In the genomic region with DNA sequence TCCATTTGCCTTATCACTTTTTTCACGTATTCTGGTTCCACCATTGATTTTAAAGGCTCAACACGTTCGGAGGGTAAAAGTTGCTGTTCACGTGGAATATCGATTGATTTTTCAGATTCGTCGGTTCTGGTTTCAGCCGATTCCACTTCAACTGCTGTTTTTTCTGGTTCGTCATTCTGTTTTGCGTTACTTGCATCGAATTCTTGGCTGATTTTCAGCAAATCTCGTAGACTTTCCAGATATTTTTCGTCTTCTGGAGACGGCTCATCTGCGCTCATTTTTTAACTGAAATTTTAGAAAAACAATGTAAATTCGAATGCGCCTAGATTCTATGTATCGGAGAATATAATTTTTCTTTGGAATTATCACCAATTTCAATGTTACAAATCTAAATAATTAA, we compare ENCODE assay signal across 4 worm cellular contexts.
TF ChIP-seq lines count a peak whose summit lies in the region.

A gene (minus strand): TSS at position 285 of the 400 bp plus-strand sequence.

TF ChIP-seq in whole organism, L3 larva, 47 proteins besides CTCF, POLR2A, EP300 and RAD21:
- TF ChIP-seq zag-1 (tag; optimal IDR thresholded peaks at IDR 0.05; lab: Kevin White, UChicago) (no peak), nhr-11 (tag; optimal IDR thresholded peaks at IDR 0.05; lab: Kevin White, UChicago) (no peak), ceh-28 (tag; optimal IDR thresholded peaks at IDR 0.05; lab: Kevin White, UChicago) (peak; percentile 21), R02D3.7 (tag; optimal IDR thresholded peaks at IDR 0.05; lab: Kevin White, UChicago) (no peak)

TF ChIP-seq in whole organism, L4 larva, 104 proteins besides CTCF, POLR2A, EP300 and RAD21:
- TF ChIP-seq saeg-2 (GFP tag; IDR thresholded peaks at IDR 0.05; lab: Robert Waterston, UW): no peak
- no peak for TF ChIP-seq zip-11 (GFP tag; IDR thresholded peaks at IDR 0.05; lab: Robert Waterston, UW)
- no peak for TF ChIP-seq nhr-237 (tag; optimal IDR thresholded peaks at IDR 0.05; lab: Kevin White, UChicago)
- no peak for TF ChIP-seq ceh-28 (tag; optimal IDR thresholded peaks at IDR 0.05; lab: Kevin White, UChicago)
- TF ChIP-seq nhr-28 (tag; optimal IDR thresholded peaks at IDR 0.05; lab: Kevin White, UChicago): no peak
- peak; percentile 6 for TF ChIP-seq ama-1 (optimal IDR thresholded peaks at IDR 0.05; lab: Kevin White, UChicago)
- peak; percentile 0 for TF ChIP-seq mes-2 (tag; optimal IDR thresholded peaks at IDR 0.05; lab: Kevin White, UChicago; ENCODE audit: poor library complexity, severe bottlenecking)
- peak; percentile 24; the same call in 1 of the 2 replicates for TF ChIP-seq snpc-1.2 (GFP tag; IDR thresholded peaks at IDR 0.05; lab: Robert Waterston, UW)
- TF ChIP-seq lin-1 (GFP tag; IDR thresholded peaks at IDR 0.05; lab: Robert Waterston, UW): no peak
- TF ChIP-seq aha-1 (tag; lab: Kevin White, UChicago): peak; percentile 13
- TF ChIP-seq mdt-29 (GFP tag; IDR thresholded peaks at IDR 0.05; lab: Robert Waterston, UW): 0 out of 2 replicates have a peak, but pooled peaks have one; percentile 12
- TF ChIP-seq Y48G9A.11 (GFP tag; IDR thresholded peaks at IDR 0.05; lab: Robert Waterston, UW): no peak

TF ChIP-seq in whole organism, midembryonic, 9 proteins besides CTCF, POLR2A, EP300 and RAD21:
- TF ChIP-seq cog-1 (tag; optimal IDR thresholded peaks at IDR 0.05; lab: Kevin White, UChicago) (no peak), flt-1 (GFP tag; IDR thresholded peaks at IDR 0.05; lab: Robert Waterston, UW) (no peak), klf-2 (GFP tag; conservative IDR thresholded peaks at IDR 0.05; lab: Robert Waterston, UW) (no peak), ztf-23 (GFP tag; IDR thresholded peaks at IDR 0.05; lab: Robert Waterston, UW) (no peak), T22C8.4 (GFP tag; IDR thresholded peaks at IDR 0.05; lab: Robert Waterston, UW) (peak; percentile 46; the same call in 1 of the 2 replicates), ztf-29 (GFP tag; IDR thresholded peaks at IDR 0.05; lab: Robert Waterston, UW) (no peak)

TF ChIP-seq in whole organism, young adult, 124 proteins besides CTCF, POLR2A, EP300 and RAD21 (continues in another document):
- TF ChIP-seq C06A6.2 (GFP tag; conservative IDR thresholded peaks at IDR 0.05; lab: Robert Waterston, UW) (no peak), lin-40 (tag; optimal IDR thresholded peaks at IDR 0.05; lab: Kevin White, UChicago) (no peak), mxl-1 (tag; optimal IDR thresholded peaks at IDR 0.05; lab: Kevin White, UChicago) (no peak), rcor-1 (GFP tag; IDR thresholded peaks at IDR 0.05; lab: Robert Waterston, UW) (no peak), cebp-2 (GFP tag; IDR thresholded peaks at IDR 0.05; lab: Robert Waterston, UW) (no peak), egl-18 (GFP tag; IDR thresholded peaks at IDR 0.05; lab: Robert Waterston, UW) (no peak), madf-6 (GFP tag; IDR thresholded peaks at IDR 0.05; lab: Robert Waterston, UW) (peak; percentile 56; the same call in 1 of the 2 replicates), Y67H2A.10 (GFP tag; conservative IDR thresholded peaks at IDR 0.05; lab: Robert Waterston, UW) (no peak), tbx-9 (tag; optimal IDR thresholded peaks at IDR 0.05; lab: Kevin White, UChicago; ENCODE audit: borderline replicate concordance) (peak; percentile 42), die-1 (tag; optimal IDR thresholded peaks at IDR 0.05; lab: Kevin White, UChicago) (no peak), let-607 (tag; optimal IDR thresholded peaks at IDR 0.05; lab: Kevin White, UChicago) (no peak), gei-17 (GFP tag; optimal IDR thresholded peaks at IDR 0.05; lab: Kevin White, UChicago) (no peak), bed-1 (GFP tag; IDR thresholded peaks at IDR 0.05; lab: Robert Waterston, UW) (no peak), fkh-3 (tag; optimal IDR thresholded peaks at IDR 0.05; lab: Kevin White, UChicago) (no peak), unc-130 (GFP tag; optimal IDR thresholded peaks at IDR 0.05; lab: Kevin White, UChicago) (peak; percentile 35), F33H1.4 (GFP tag; IDR thresholded peaks at IDR 0.05; lab: Robert Waterston, UW) (no peak), aptf-3 (GFP tag; IDR thresholded peaks at IDR 0.05; lab: Robert Waterston, UW) (no peak), ama-1 (optimal IDR thresholded peaks at IDR 0.05; lab: Kevin White, UChicago) (no peak), ama-1 (GFP tag; optimal IDR thresholded peaks at IDR 0.05; lab: Kevin White, UChicago) (peak in 1 of 2 experiments; percentile 36), lin-35 (GFP tag; optimal IDR thresholded peaks at IDR 0.05; lab: Kevin White, UChicago) (no peak), atf-7 (tag; optimal IDR thresholded peaks at IDR 0.05; lab: Kevin White, UChicago) (peak; percentile 28), chd-7 (tag; optimal IDR thresholded peaks at IDR 0.05; lab: Kevin White, UChicago) (no peak), F57C9.4 (tag; optimal IDR thresholded peaks at IDR 0.05; lab: Kevin White, UChicago) (no peak), athp-1 (tag; optimal IDR thresholded peaks at IDR 0.05; lab: Kevin White, UChicago) (peak; percentile 57), mcd-1 (GFP tag; IDR thresholded peaks at IDR 0.05; lab: Robert Waterston, UW) (no peak), dpff-1 (tag; optimal IDR thresholded peaks at IDR 0.05; lab: Kevin White, UChicago) (no peak), nhr-120 (GFP tag; IDR thresholded peaks at IDR 0.05; lab: Robert Waterston, UW) (no peak), snpc-3.4 (tag; optimal IDR thresholded peaks at IDR 0.05; lab: Kevin White, UChicago) (no peak), C17E4.6 (GFP tag; IDR thresholded peaks at IDR 0.05; lab: Robert Waterston, UW) (no peak), F10E7.11 (tag; optimal IDR thresholded peaks at IDR 0.05; lab: Kevin White, UChicago) (peak; percentile 16), akir-1 (GFP tag; optimal IDR thresholded peaks at IDR 0.05; lab: Kevin White, UChicago) (no peak), ceh-100 (GFP tag; IDR thresholded peaks at IDR 0.05; lab: Robert Waterston, UW) (no peak), lag-1 (GFP tag; IDR thresholded peaks at IDR 0.05; lab: Robert Waterston, UW) (no peak), ztf-3 (GFP tag; optimal IDR thresholded peaks at IDR 0.05; lab: Kevin White, UChicago) (no peak), lin-26 (GFP tag; IDR thresholded peaks at IDR 0.05; lab: Robert Waterston, UW) (no peak), Y53F4B.3 (GFP tag; IDR thresholded peaks at IDR 0.05; lab: Robert Waterston, UW) (no peak), nhr-27 (tag; optimal IDR thresholded peaks at IDR 0.05; lab: Kevin White, UChicago) (no peak), dox-1 (GFP tag; IDR thresholded peaks at IDR 0.05; lab: Robert Waterston, UW) (peak; percentile 47; the same call in 1 of the 2 replicates), hrde-1 (tag; optimal IDR thresholded peaks at IDR 0.05; lab: Kevin White, UChicago; ENCODE audit: borderline replicate concordance) (peak; percentile 70), K11D2.4 (GFP tag; IDR thresholded peaks at IDR 0.05; lab: Robert Waterston, UW) (no peak), hlh-26 (GFP tag; conservative IDR thresholded peaks at IDR 0.05; lab: Robert Waterston, UW) (no peak), cebp-1 (GFP tag; IDR thresholded peaks at IDR 0.05; lab: Robert Waterston, UW) (no peak; the same call in 1 of the 2 replicates), cebp-1 (tag; optimal IDR thresholded peaks at IDR 0.05; lab: Kevin White, UChicago) (peak; percentile 25), hlh-12 (tag; optimal IDR thresholded peaks at IDR 0.05; lab: Kevin White, UChicago) (no peak), nfya-1 (tag; optimal IDR thresholded peaks at IDR 0.05; lab: Kevin White, UChicago; ENCODE audit: borderline replicate concordance, insufficient read depth) (no peak), snpc-4 (GFP tag; optimal IDR thresholded peaks at IDR 0.05; lab: Kevin White, UChicago) (no peak), snpc-4 (tag; optimal IDR thresholded peaks at IDR 0.05; lab: Kevin White, UChicago) (no peak), F49E8.2 (tag; optimal IDR thresholded peaks at IDR 0.05; lab: Kevin White, UChicago; ENCODE audit: insufficient read depth) (no peak), hmg-20 (GFP tag; IDR thresholded peaks at IDR 0.05; lab: Robert Waterston, UW) (no peak), pbrm-1 (GFP tag; IDR thresholded peaks at IDR 0.05; lab: Robert Waterston, UW) (no peak), B0035.1 (tag; optimal IDR thresholded peaks at IDR 0.05; lab: Kevin White, UChicago) (no peak), nhr-90 (tag; optimal IDR thresholded peaks at IDR 0.05; lab: Kevin White, UChicago) (no peak), aptf-2 (GFP tag; conservative IDR thresholded peaks at IDR 0.05; lab: Robert Waterston, UW) (no peak), nfyb-1 (GFP tag; IDR thresholded peaks at IDR 0.05; lab: Robert Waterston, UW) (no peak), ccch-3 (GFP tag; optimal IDR thresholded peaks at IDR 0.05; lab: Kevin White, UChicago) (no peak), mes-4 (tag; optimal IDR thresholded peaks at IDR 0.05; lab: Kevin White, UChicago) (no peak), dpl-1 (GFP tag; optimal IDR thresholded peaks at IDR 0.05; lab: Kevin White, UChicago) (no peak), sea-2 (GFP tag; IDR thresholded peaks at IDR 0.05; lab: Robert Waterston, UW) (no peak), attf-3 (GFP tag; conservative IDR thresholded peaks at IDR 0.05; lab: Robert Waterston, UW) (no peak), ceh-58 (GFP tag; IDR thresholded peaks at IDR 0.05; lab: Robert Waterston, UW) (no peak), K12H6.12 (tag; optimal IDR thresholded peaks at IDR 0.05; lab: Kevin White, UChicago) (no peak), ceh-79 (tag; optimal IDR thresholded peaks at IDR 0.05; lab: Kevin White, UChicago) (no peak), sdz-38 (tag; optimal IDR thresholded peaks at IDR 0.05; lab: Kevin White, UChicago) (no peak), F39B2.1 (GFP tag; IDR thresholded peaks at IDR 0.05; lab: Robert Waterston, UW) (0 out of 2 replicates have a peak, but pooled peaks have one; percentile 52), ztf-18 (tag; optimal IDR thresholded peaks at IDR 0.05; lab: Kevin White, UChicago) (no peak), T07F8.4 (tag; optimal IDR thresholded peaks at IDR 0.05; lab: Kevin White, UChicago) (no peak), D2030.7 (GFP tag; IDR thresholded peaks at IDR 0.05; lab: Robert Waterston, UW) (0 out of 2 replicates have a peak, but pooled peaks have one; percentile 32), ztf-25 (GFP tag; IDR thresholded peaks at IDR 0.05; lab: Robert Waterston, UW) (no peak), Y53G8AR.9 (GFP tag; conservative IDR thresholded peaks at IDR 0.05; lab: Robert Waterston, UW) (peak; percentile 37; the same call in 1 of the 2 replicates)
